Fruit fly (Drosophila melanogaster) whole organism, embryonic: Measurements from ENCODE around the gene CG15047.
A peak's percentile ranks its signal among the peaks of the same experiment; 100 is the strongest.

Experiments
- Atf6 ChIP-seq: fragments of 200-800 bp; sonication (Bioruptor generic); IDR thresholded peaks from 2 replicates; pipeline ENCODE4 v1.3.6; 2022; ENCODE audit warnings: missing biosample characterization, missing genetic modification characterization
- Awh ChIP-seq: fragments of 200-800 bp; sonication (Bioruptor generic); IDR thresholded peaks from 2 replicates; pipeline ENCODE4, ENCODE4 v1.3.6; 2022; ENCODE audit warnings: missing biosample characterization, missing genetic modification characterization
- Blimp-1 ChIP-seq: fragments of 200-800 bp; sonication (Bioruptor generic); optimal IDR thresholded peaks from 3 replicates; lab custom pipeline; 2018; ENCODE audit warnings: missing biosample characterization, missing genetic modification characterization, mild to moderate bottlenecking, moderate library complexity, missing genetic modification reagents
- CG11456 ChIP-seq: fragments of 200-800 bp; sonication (Bioruptor generic); IDR thresholded peaks from 3 replicates; pipeline ENCODE4 v1.3.6; 2022; ENCODE audit warnings: missing biosample characterization, missing genetic modification characterization
- CG16779 ChIP-seq: fragments of 200-800 bp; sonication (Bioruptor generic); IDR thresholded peaks from 2 replicates; pipeline ENCODE4 v1.3.6; 2022; ENCODE audit warnings: missing biosample characterization, missing genetic modification characterization
- CG18011 ChIP-seq: fragments of 200-800 bp; sonication (Bioruptor generic); optimal IDR thresholded peaks from 2 replicates; lab custom pipeline; 2017; ENCODE audit warnings: missing biosample characterization, missing genetic modification characterization, mild to moderate bottlenecking, moderate library complexity, missing genotype
- CG2199 ChIP-seq: fragments of 200-800 bp; sonication (Bioruptor generic); IDR thresholded peaks from 3 replicates; pipeline ENCODE4 v1.3.6; 2022; ENCODE audit warnings: missing biosample characterization, missing genetic modification characterization
- CG34376 ChIP-seq: fragments of 200-800 bp; sonication (Bioruptor generic); optimal IDR thresholded peaks from 2 replicates; lab custom pipeline; 2018; ENCODE audit warnings: missing biosample characterization, mild to moderate bottlenecking, missing genetic modification characterization
- CG42726 ChIP-seq: fragments of 200-800 bp; sonication (Bioruptor generic); IDR thresholded peaks from 2 replicates; pipeline ENCODE4 v1.3.6; 2022; ENCODE audit warnings: missing biosample characterization, missing genetic modification characterization; ENCODE audit not compliant: partially characterized antibody
- CG4707 ChIP-seq: fragments of 200-800 bp; sonication (Bioruptor generic); optimal IDR thresholded peaks from 2 replicates; lab custom pipeline; 2018; ENCODE audit warnings: missing biosample characterization, mild to moderate bottlenecking, missing genetic modification characterization, moderate library complexity
- CG4854 ChIP-seq: fragments of 200-800 bp; sonication (Bioruptor generic); optimal IDR thresholded peaks from 2 replicates; lab custom pipeline; 2016; ENCODE audit warnings: missing biosample characterization, missing genetic modification characterization, inconsistent platforms
- CG5180 ChIP-seq: fragments of 200-800 bp; sonication (Bioruptor generic); optimal IDR thresholded peaks from 3 replicates; lab custom pipeline; 2017; ENCODE audit warnings: missing biosample characterization, missing genetic modification characterization, mild to moderate bottlenecking, moderate library complexity, missing genetic modification reagents
- CG6765 ChIP-seq: fragments of 200-800 bp; sonication (Bioruptor generic); optimal IDR thresholded peaks from 3 replicates; lab custom pipeline; 2017; ENCODE audit warnings: missing biosample characterization, mild to moderate bottlenecking, missing genetic modification characterization
- CG7745 ChIP-seq: fragments of 200-800 bp; sonication (Bioruptor generic); optimal IDR thresholded peaks from 2 replicates; lab custom pipeline; 2018; ENCODE audit warnings: missing biosample characterization, mild to moderate bottlenecking, missing genetic modification characterization, moderate library complexity
- CG8388 ChIP-seq: fragments of 200-800 bp; sonication (Bioruptor generic); optimal IDR thresholded peaks from 2 replicates; lab custom pipeline; 2019; ENCODE audit warnings: missing biosample characterization, mild to moderate bottlenecking, missing genetic modification characterization, moderate library complexity
- D19A ChIP-seq: fragments of 200-800 bp; optimal IDR thresholded peaks from 3 replicates; lab custom pipeline; 2019; ENCODE audit warnings: missing biosample characterization, mild to moderate bottlenecking, missing genetic modification characterization, moderate library complexity
- Dp ChIP-seq: fragments of 200-800 bp; sonication (Bioruptor generic); optimal IDR thresholded peaks from 2 replicates; lab custom pipeline; 2018; ENCODE audit warnings: missing biosample characterization, mild to moderate bottlenecking, missing genetic modification characterization, moderate library complexity
- Drgx ChIP-seq: fragments of 200-800 bp; sonication (Bioruptor generic); IDR thresholded peaks from 2 replicates; pipeline ENCODE4 v1.3.6; 2022; ENCODE audit warnings: missing biosample characterization, missing genetic modification characterization
- Ets97D ChIP-seq: fragments of 200-800 bp; sonication (Bioruptor generic); optimal IDR thresholded peaks from 3 replicates; lab custom pipeline; 2016; ENCODE audit warnings: missing biosample characterization, missing genetic modification characterization
- Fer2 ChIP-seq: fragments of 200-800 bp; sonication (Bioruptor generic); optimal IDR thresholded peaks from 2 replicates; lab custom pipeline; 2018; ENCODE audit warnings: missing biosample characterization, mild to moderate bottlenecking, missing genetic modification characterization, moderate library complexity
- Gug ChIP-seq: fragments of 200-800 bp; sonication (Bioruptor generic); IDR thresholded peaks from 4 replicates; pipeline ENCODE4 v1.3.6; 2022; ENCODE audit warnings: missing biosample characterization, missing genetic modification characterization
- H15 ChIP-seq: fragments of 200-800 bp; sonication (Bioruptor generic); IDR thresholded peaks from 3 replicates; pipeline ENCODE4 v1.3.6; 2022; ENCODE audit warnings: missing biosample characterization, missing genetic modification characterization
- HmgZ ChIP-seq: fragments of 200-800 bp; sonication (Bioruptor generic); optimal IDR thresholded peaks from 2 replicates; lab custom pipeline; 2018; ENCODE audit warnings: missing biosample characterization, mild to moderate bottlenecking, missing genetic modification characterization
- Mad ChIP-seq: fragments of 200-800 bp; sonication (Bioruptor generic); optimal IDR thresholded peaks from 2 replicates; lab custom pipeline; 2016; ENCODE audit warnings: missing biosample characterization, missing genetic modification characterization
- Nf-YC ChIP-seq: fragments of 200-800 bp; optimal IDR thresholded peaks from 3 replicates; lab custom pipeline; 2019; ENCODE audit warnings: missing biosample characterization, mild to moderate bottlenecking, missing genetic modification characterization, moderate library complexity
- Oli ChIP-seq: fragments of 200-800 bp; sonication (Bioruptor generic); optimal IDR thresholded peaks from 2 replicates; lab custom pipeline; 2018; ENCODE audit warnings: missing biosample characterization, mild to moderate bottlenecking, missing genetic modification characterization, moderate library complexity
- Taf1 ChIP-seq: fragments of 200-800 bp; sonication (Bioruptor generic); IDR thresholded peaks from 2 replicates; pipeline ENCODE4 v1.3.6; 2022; ENCODE audit warnings: missing biosample characterization, missing genetic modification characterization
- Xrp1 ChIP-seq: fragments of 200-800 bp; sonication (Bioruptor generic); IDR thresholded peaks from 2 replicates; pipeline ENCODE4 v1.3.6; 2022; ENCODE audit warnings: missing biosample characterization, missing genetic modification characterization
- az2 ChIP-seq: fragments of 200-800 bp; sonication (Bioruptor generic); optimal IDR thresholded peaks from 3 replicates; lab custom pipeline; 2016; ENCODE audit warnings: missing biosample characterization, missing genetic modification characterization
- bowl ChIP-seq: fragments of 200-800 bp; sonication (Bioruptor generic); IDR thresholded peaks from 2 replicates; pipeline ENCODE4 v1.3.6; 2022; ENCODE audit warnings: missing biosample characterization, missing genetic modification characterization
- br ChIP-seq: fragments of >200 bp; optimal IDR thresholded peaks from 2 replicates; lab custom pipeline; 2017
- chif ChIP-seq, 2 experiments: fragments of 200-800 bp; sonication (Bioruptor generic); optimal IDR thresholded peaks; 3 replicates each; lab custom pipeline; 2016; ENCODE audit warnings: missing biosample characterization in 2 of 2, missing genetic modification characterization in 2 of 2
- dmrt11E ChIP-seq: fragments of 200-800 bp; sonication (Bioruptor generic); optimal IDR thresholded peaks from 3 replicates; lab custom pipeline; 2018; ENCODE audit warnings: missing biosample characterization, mild to moderate bottlenecking, missing genetic modification characterization, moderate library complexity
- dysf ChIP-seq: fragments of 200-800 bp; sonication (Bioruptor generic); IDR thresholded peaks from 3 replicates; pipeline ENCODE4 v1.3.6; 2022; ENCODE audit warnings: missing biosample characterization, missing genetic modification characterization
- gcm ChIP-seq: fragments of 200-800 bp; sonication (Bioruptor generic); optimal IDR thresholded peaks from 2 replicates; lab custom pipeline; 2019; ENCODE audit warnings: missing biosample characterization, mild to moderate bottlenecking, missing genetic modification characterization, moderate library complexity
- otp ChIP-seq: fragments of 200-800 bp; sonication (Bioruptor generic); IDR thresholded peaks from 3 replicates; pipeline ENCODE4, ENCODE4 v1.3.6; 2022; ENCODE audit warnings: missing biosample characterization, missing genetic modification characterization
- psq ChIP-seq: fragments of 200-800 bp; sonication (Bioruptor generic); optimal IDR thresholded peaks from 2 replicates; lab custom pipeline; 2017; ENCODE audit warnings: missing biosample characterization, missing genetic modification characterization
- ro ChIP-seq: fragments of 200-800 bp; sonication (Bioruptor generic); IDR thresholded peaks from 2 replicates; pipeline ENCODE4 v1.3.6; 2022; ENCODE audit warnings: missing biosample characterization, missing genetic modification characterization
- run ChIP-seq: fragments of 200-800 bp; sonication (Bioruptor generic); optimal IDR thresholded peaks from 3 replicates; lab custom pipeline; 2018; ENCODE audit warnings: missing biosample characterization, mild to moderate bottlenecking, missing genetic modification characterization
- salm ChIP-seq: fragments of 200-800 bp; sonication (Bioruptor generic); optimal IDR thresholded peaks from 2 replicates; lab custom pipeline; 2018; ENCODE audit warnings: missing biosample characterization, mild to moderate bottlenecking, missing genetic modification characterization
- sd ChIP-seq: fragments of 200-800 bp; sonication (Bioruptor generic); optimal IDR thresholded peaks from 3 replicates; lab custom pipeline; 2018; ENCODE audit warnings: missing biosample characterization, mild to moderate bottlenecking, missing genetic modification characterization, moderate library complexity
- shn ChIP-seq: fragments of 200-800 bp; sonication (Bioruptor generic); optimal IDR thresholded peaks from 3 replicates; lab custom pipeline; 2016; ENCODE audit warnings: missing biosample characterization, missing genetic modification characterization
- sna ChIP-seq: fragments of 200-800 bp; sonication (Bioruptor generic); IDR thresholded peaks from 2 replicates; pipeline ENCODE4 v1.3.6; 2022; ENCODE audit warnings: missing biosample characterization, missing genetic modification characterization; ENCODE audit not compliant: partially characterized antibody
- sqz ChIP-seq: fragments of 200-800 bp; sonication (Bioruptor generic); optimal IDR thresholded peaks from 3 replicates; lab custom pipeline; 2018; ENCODE audit warnings: missing biosample characterization, mild to moderate bottlenecking, missing genetic modification characterization
- trem ChIP-seq: fragments of 200-800 bp; optimal IDR thresholded peaks from 3 replicates; lab custom pipeline; 2019; ENCODE audit warnings: missing biosample characterization, mild to moderate bottlenecking, missing genetic modification characterization, moderate library complexity
- ttk ChIP-seq: fragments of 200-800 bp; sonication (Bioruptor generic); IDR thresholded peaks from 2 replicates; pipeline ENCODE4 v2.1.2; 2022; ENCODE audit warnings: missing biosample characterization, missing genetic modification characterization
- zen ChIP-seq: fragments of 200-800 bp; sonication (Bioruptor generic); optimal IDR thresholded peaks from 3 replicates; lab custom pipeline; 2018; ENCODE audit warnings: missing biosample characterization, mild to moderate bottlenecking, missing genetic modification characterization, moderate library complexity
- zf30C ChIP-seq: fragments of 200-800 bp; sonication (Bioruptor generic); optimal IDR thresholded peaks from 3 replicates; lab custom pipeline; 2018; ENCODE audit warnings: missing biosample characterization, mild to moderate bottlenecking, missing genetic modification characterization
- zfh1 ChIP-seq: fragments of 200-800 bp; sonication (Bioruptor generic); IDR thresholded peaks from 3 replicates; pipeline ENCODE4 v1.3.6; 2022; ENCODE audit warnings: missing biosample characterization, missing genetic modification characterization

Gene CG15047

dm6 chrX:18506639-18507528 lies 21.6 kb upstream of the CG15047 start (continued):
- TF ChIP-seq CG11456 (GFP tag; lab: Robert Waterston, UW) (peak; percentile 86), HmgZ (peak; percentile 3), Mad (GFP tag; lab: Kevin White, UChicago) (peak; percentile 59), otp (peak; percentile 88), zf30C (GFP tag; lab: Kevin White, UChicago) (peak; percentile 85), CG6765 (GFP tag; lab: Kevin White, UChicago) (peak; percentile 67), zen (tag; lab: Kevin White, UChicago) (peak; percentile 54), Awh (GFP tag; lab: Robert Waterston, UW) (peak; percentile 90), CG4854 (peak; percentile 68), sd (no peak), Ets97D (GFP tag; lab: Kevin White, UChicago) (peak; percentile 50), az2 (GFP tag; lab: Kevin White, UChicago) (peak; percentile 79), CG5180 (peak; percentile 99), br (lab: Kevin White, UChicago) (no peak), zfh1 (GFP tag; lab: Robert Waterston, UW) (peak; percentile 90), CG4707 (GFP tag; lab: Kevin White, UChicago) (peak; percentile 48), chif (GFP tag; optimal IDR thresholded peaks at IDR 0.05; lab: Kevin White, UChicago) (peak; percentile 63 to 84), dmrt11E (tag; lab: Kevin White, UChicago) (peak; percentile 60), Xrp1 (GFP tag; lab: Robert Waterston, UW) (peak; percentile 91), gcm (GFP tag; lab: Kevin White, UChicago) (peak; percentile 62), CG18011 (GFP tag; lab: Kevin White, UChicago) (peak; percentile 68), ttk (GFP tag; lab: Robert Waterston, UW) (peak; percentile 68), sna (no peak), Atf6 (GFP tag; lab: Robert Waterston, UW) (peak; percentile 88), psq (peak; percentile 14), ro (peak; percentile 52; the same call in 1 of the 2 replicates), dysf (GFP tag; lab: Robert Waterston, UW) (peak; percentile 85), salm (tag; lab: Kevin White, UChicago) (peak; percentile 41), sqz (GFP tag; lab: Kevin White, UChicago) (no peak), CG16779 (GFP tag; lab: Robert Waterston, UW) (peak; percentile 74), CG34376 (no peak), Fer2 (tag; lab: Kevin White, UChicago) (no peak), Drgx (GFP tag; lab: Robert Waterston, UW) (peak; percentile 83), H15 (GFP tag; lab: Robert Waterston, UW) (peak; percentile 58; the same call in 1 of the 3 replicates), bowl (GFP tag; lab: Robert Waterston, UW) (peak; percentile 48; the same call in 1 of the 2 replicates), Gug (GFP tag; lab: Robert Waterston, UW) (peak; percentile 71; the same call in 3 of the 4 replicates), Taf1 (GFP tag; lab: Robert Waterston, UW) (peak; percentile 67), trem (tag; lab: Kevin White, UChicago) (peak; percentile 39), CG42726 (GFP tag; lab: Robert Waterston, UW) (no peak), Dp (no peak), Blimp-1 (peak; percentile 79), Oli (tag; lab: Kevin White, UChicago) (peak; percentile 75), run (tag; lab: Kevin White, UChicago) (no peak), D19A (tag; lab: Kevin White, UChicago) (peak; percentile 63), CG2199 (GFP tag; lab: Robert Waterston, UW) (peak; percentile 77), CG7745 (tag; lab: Kevin White, UChicago) (no peak), Nf-YC (tag; lab: Kevin White, UChicago) (no peak), shn (GFP tag; lab: Kevin White, UChicago) (peak; percentile 64), CG8388 (GFP tag; lab: Kevin White, UChicago) (peak; percentile 68)
